Fruit fly (Drosophila melanogaster) whole organism, prepupa: ENCODE data around the gene CG11370.

ENCODE experiments used
- Blimp-1 ChIP-seq: fragments of 200-800 bp; sonication (Bioruptor generic); optimal IDR thresholded peaks from 3 replicates; lab custom pipeline; 2017; ENCODE audit warnings: missing biosample characterization, missing genetic modification characterization, mild to moderate bottlenecking, moderate library complexity, missing genetic modification reagents
- CG10631 ChIP-seq: fragments of 200-800 bp; sonication (Bioruptor generic); optimal IDR thresholded peaks from 2 replicates; lab custom pipeline; 2016; ENCODE audit warnings: missing biosample characterization, missing genetic modification characterization
- CG10669 ChIP-seq: fragments of 200-800 bp; sonication (Bioruptor generic); optimal IDR thresholded peaks from 3 replicates; lab custom pipeline; 2018; ENCODE audit warnings: missing biosample characterization, mild to moderate bottlenecking, missing genetic modification characterization, moderate library complexity
- CG11762 ChIP-seq: fragments of 200-800 bp; sonication (Bioruptor generic); optimal IDR thresholded peaks from 3 replicates; lab custom pipeline; 2016; ENCODE audit warnings: missing biosample characterization, missing genetic modification characterization; ENCODE audit not compliant: insufficient read depth
- CG11902 ChIP-seq: fragments of 200-800 bp; sonication (Bioruptor generic); optimal IDR thresholded peaks from 3 replicates; lab custom pipeline; 2016; ENCODE audit warnings: missing biosample characterization, missing genetic modification characterization
- CG15336 ChIP-seq: fragments of 200-800 bp; sonication (Bioruptor generic); IDR thresholded peaks from 2 replicates; pipeline ENCODE4 v1.3.6; 2022; ENCODE audit warnings: missing biosample characterization, missing genetic modification characterization
- CG1621 ChIP-seq: fragments of 200-800 bp; sonication (Bioruptor generic); optimal IDR thresholded peaks from 3 replicates; lab custom pipeline; 2018; ENCODE audit warnings: missing biosample characterization, mild to moderate bottlenecking, missing genetic modification characterization
- CG31627 ChIP-seq: fragments of 200-800 bp; sonication (Bioruptor generic); optimal IDR thresholded peaks from 3 replicates; lab custom pipeline; 2016; ENCODE audit warnings: missing biosample characterization, missing genetic modification characterization
- CG32006 ChIP-seq: fragments of 200-800 bp; sonication (Bioruptor generic); optimal IDR thresholded peaks from 3 replicates; lab custom pipeline; 2017; ENCODE audit warnings: missing biosample characterization, mild to moderate bottlenecking, missing genetic modification characterization
- CG34406 ChIP-seq: fragments of 200-800 bp; sonication (Bioruptor generic); optimal IDR thresholded peaks from 3 replicates; lab custom pipeline; 2016; ENCODE audit warnings: missing biosample characterization, missing genetic modification characterization
- CG3919 ChIP-seq: fragments of 200-800 bp; sonication (Bioruptor generic); optimal IDR thresholded peaks from 3 replicates; lab custom pipeline; 2016; ENCODE audit warnings: missing biosample characterization, missing genetic modification characterization
- CG6792 ChIP-seq: fragments of 200-800 bp; sonication (Bioruptor generic); optimal IDR thresholded peaks from 3 replicates; lab custom pipeline; 2016; ENCODE audit warnings: missing biosample characterization, missing genetic modification characterization
- CG6808 ChIP-seq: fragments of 200-800 bp; sonication (Bioruptor generic); optimal IDR thresholded peaks from 3 replicates; lab custom pipeline; 2017; ENCODE audit warnings: missing biosample characterization, missing genetic modification characterization, mild to moderate bottlenecking, moderate library complexity, missing genetic modification reagents
- CG6854 ChIP-seq: fragments of 200-800 bp; sonication (Bioruptor generic); optimal IDR thresholded peaks from 2 replicates; lab custom pipeline; 2017; ENCODE audit warnings: missing biosample characterization, mild to moderate bottlenecking, missing genetic modification characterization
- CG7368 ChIP-seq: fragments of 200-800 bp; sonication (Bioruptor generic); optimal IDR thresholded peaks from 3 replicates; lab custom pipeline; 2016; ENCODE audit warnings: missing biosample characterization, missing genetic modification characterization
- CG8119 ChIP-seq: fragments of 200-800 bp; sonication (Bioruptor generic); IDR thresholded peaks from 3 replicates; pipeline ENCODE4 v1.3.6; 2022; ENCODE audit warnings: missing biosample characterization, missing genetic modification characterization
- CG8632 ChIP-seq: fragments of 200-800 bp; sonication (Bioruptor generic); optimal IDR thresholded peaks from 3 replicates; lab custom pipeline; 2016; ENCODE audit warnings: missing biosample characterization, missing genetic modification characterization
- CG9139 ChIP-seq: fragments of 200-800 bp; sonication (Bioruptor generic); optimal IDR thresholded peaks from 3 replicates; lab custom pipeline; 2017; ENCODE audit warnings: missing biosample characterization, mild to moderate bottlenecking, missing genetic modification characterization
- Eip75B ChIP-seq: fragments of 200-800 bp; sonication (Bioruptor generic); optimal IDR thresholded peaks from 3 replicates; lab custom pipeline; 2016; ENCODE audit warnings: missing biosample characterization, missing genetic modification characterization
- Eip78C ChIP-seq: fragments of 200-800 bp; sonication (Bioruptor generic); peaks from one replicate; lab custom pipeline; 2016; ENCODE audit warnings: missing biosample characterization, missing genetic modification characterization
- Eip93F ChIP-seq: fragments of 200-800 bp; sonication (Bioruptor generic); optimal IDR thresholded peaks from 2 replicates; lab custom pipeline; 2016; ENCODE audit warnings: missing biosample characterization, mild to moderate bottlenecking, missing genetic modification characterization
- Gug ChIP-seq: fragments of 200-800 bp; sonication (Bioruptor generic); IDR thresholded peaks from 2 replicates; pipeline ENCODE4 v1.3.6; 2022; ENCODE audit warnings: missing biosample characterization, missing genetic modification characterization
- Hr38 ChIP-seq: sonication (Bioruptor generic); optimal IDR thresholded peaks from 2 replicates; lab custom pipeline; 2016; ENCODE audit warnings: missing biosample characterization, missing genetic modification characterization
- Hr39 ChIP-seq: fragments of 200-800 bp; sonication (Bioruptor generic); optimal IDR thresholded peaks from 2 replicates; lab custom pipeline; 2016; ENCODE audit warnings: missing biosample characterization, missing genetic modification characterization
- Met ChIP-seq: fragments of 200-800 bp; sonication (Bioruptor generic); optimal IDR thresholded peaks from 3 replicates; lab custom pipeline; 2016; ENCODE audit warnings: missing biosample characterization, missing genetic modification characterization
- OdsH ChIP-seq: fragments of 200-800 bp; sonication (Bioruptor generic); optimal IDR thresholded peaks from 3 replicates; lab custom pipeline; 2016; ENCODE audit warnings: missing biosample characterization, missing genetic modification characterization
- Sox102F ChIP-seq: fragments of 200-800 bp; sonication (Bioruptor generic); optimal IDR thresholded peaks from 2 replicates; lab custom pipeline; 2016; ENCODE audit warnings: missing biosample characterization, mild to moderate bottlenecking, missing genetic modification characterization
- Sox14 ChIP-seq: fragments of 200-800 bp; sonication (Bioruptor generic); optimal IDR thresholded peaks from 3 replicates; lab custom pipeline; 2016; ENCODE audit warnings: missing biosample characterization, missing genetic modification characterization
- Sox15 ChIP-seq: fragments of 200-800 bp; sonication (Bioruptor generic); optimal IDR thresholded peaks from 3 replicates; lab custom pipeline; 2016; ENCODE audit warnings: missing biosample characterization, missing genetic modification characterization
- acj6 ChIP-seq: fragments of 200-800 bp; sonication (Bioruptor generic); optimal IDR thresholded peaks from 3 replicates; lab custom pipeline; 2016; ENCODE audit warnings: missing biosample characterization, missing genetic modification characterization
- cyc ChIP-seq: fragments of 200-800 bp; sonication (Bioruptor generic); optimal IDR thresholded peaks from 3 replicates; lab custom pipeline; 2016; ENCODE audit warnings: missing biosample characterization, missing genetic modification characterization
- dac ChIP-seq: fragments of 200-800 bp; sonication (Bioruptor generic); optimal IDR thresholded peaks from 2 replicates; lab custom pipeline; 2017; ENCODE audit warnings: missing biosample characterization, mild to moderate bottlenecking, missing genetic modification characterization
- dsx ChIP-seq: fragments of 200-800 bp; optimal IDR thresholded peaks from 3 replicates; lab custom pipeline; 2019; ENCODE audit warnings: missing biosample characterization, mild to moderate bottlenecking, missing genetic modification characterization, moderate library complexity; ENCODE audit not compliant: poor library complexity, severe bottlenecking
- eg ChIP-seq: fragments of 200-800 bp; sonication (Bioruptor generic); IDR thresholded peaks from 3 replicates; pipeline ENCODE4 v1.3.6; 2022; ENCODE audit warnings: missing biosample characterization, missing genetic modification characterization
- esn ChIP-seq: fragments of 200-800 bp; sonication (Bioruptor generic); optimal IDR thresholded peaks from 2 replicates; lab custom pipeline; 2016; ENCODE audit warnings: missing biosample characterization, mild to moderate bottlenecking, missing genetic modification characterization, moderate library complexity
- fd59A ChIP-seq: fragments of 200-800 bp; sonication (Bioruptor generic); optimal IDR thresholded peaks from 2 replicates; lab custom pipeline; 2017; ENCODE audit warnings: missing biosample characterization, mild to moderate bottlenecking, missing genetic modification characterization, missing genetic modification reagents
- fd85E ChIP-seq: fragments of 200-800 bp; sonication (Bioruptor generic); optimal IDR thresholded peaks from 3 replicates; lab custom pipeline; 2016; ENCODE audit warnings: missing biosample characterization, missing genetic modification characterization
- fkh ChIP-seq: fragments of 200-800 bp; sonication (Bioruptor generic); optimal IDR thresholded peaks from 3 replicates; lab custom pipeline; 2017; ENCODE audit warnings: missing biosample characterization, mild to moderate bottlenecking, missing genetic modification characterization, moderate library complexity
- lz ChIP-seq: fragments of 200-800 bp; sonication (Bioruptor generic); optimal IDR thresholded peaks from 3 replicates; lab custom pipeline; 2016; ENCODE audit warnings: missing biosample characterization, missing genetic modification characterization
- net ChIP-seq: fragments of 200-800 bp; sonication (Bioruptor generic); optimal IDR thresholded peaks from 3 replicates; lab custom pipeline; 2016; ENCODE audit warnings: missing biosample characterization, missing genetic modification characterization
- ss ChIP-seq, 2 experiments: fragments of 200-800 bp; sonication (Bioruptor generic); optimal IDR thresholded peaks; 2 replicates in 1 of 2; 3 replicates in 1 of 2; lab custom pipeline; 2017 to 2018; ENCODE audit warnings: mild to moderate bottlenecking in 2 of 2, missing biosample characterization in 2 of 2, missing genetic modification characterization in 2 of 2, moderate library complexity in 1 of 2
- svp ChIP-seq: fragments of 200-800 bp; sonication (Bioruptor generic); peaks from one replicate; lab custom pipeline; 2016; ENCODE audit warnings: missing biosample characterization, missing genetic modification characterization
- topi ChIP-seq: fragments of 200-800 bp; sonication (Bioruptor generic); optimal IDR thresholded peaks from 3 replicates; lab custom pipeline; 2016; ENCODE audit warnings: missing biosample characterization, missing genetic modification characterization

CG11370 gene

DNA sequence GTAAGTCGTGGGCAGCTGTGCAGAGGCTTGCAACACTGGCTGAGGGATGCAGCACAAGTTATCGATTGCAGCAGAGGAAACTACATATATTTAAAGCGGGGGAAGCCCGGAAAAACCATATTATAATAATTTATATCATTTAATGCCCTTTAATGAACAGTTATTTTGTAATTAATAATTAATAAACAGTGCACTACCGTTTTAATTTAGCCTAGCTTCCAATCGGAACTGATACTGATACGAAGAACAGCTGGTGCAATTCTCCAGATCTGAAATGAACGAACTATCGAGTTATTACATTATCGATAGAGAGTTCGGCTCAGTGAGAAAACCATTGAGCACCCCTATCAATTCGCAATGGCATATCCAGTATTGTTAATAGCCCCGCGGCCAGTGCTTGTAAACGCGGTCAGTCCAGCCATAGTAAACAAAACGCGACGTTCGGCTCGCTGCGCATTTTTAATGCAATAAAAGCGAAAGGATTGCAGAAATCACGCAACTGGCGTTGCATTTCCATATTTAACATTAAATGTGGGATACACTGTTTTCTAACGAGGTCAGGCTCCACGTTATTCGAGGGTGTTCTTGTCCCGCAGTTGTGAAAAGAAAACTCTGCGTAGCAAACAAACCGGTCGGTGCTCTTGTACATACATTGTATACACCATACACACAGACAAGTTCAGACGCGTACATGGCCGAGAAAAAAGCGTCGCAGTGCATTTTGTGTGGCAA, 29.6 kb downstream of the CG11370 start, which contains the start of gene CG7369 (continued):
- TF ChIP-seq CG10669 (peak; percentile 83), Gug (GFP tag; lab: Robert Waterston, UW) (peak; percentile 75), fd59A (GFP tag; lab: Kevin White, UChicago) (peak; percentile 84), CG1621 (tag; lab: Kevin White, UChicago) (peak; percentile 60), CG8119 (GFP tag; lab: Robert Waterston, UW) (peak; percentile 70), CG6808 (GFP tag; lab: Kevin White, UChicago) (peak; percentile 68), dac (GFP tag; lab: Kevin White, UChicago) (peak; percentile 75), Sox14 (GFP tag; lab: Kevin White, UChicago) (peak; percentile 81), Sox102F (GFP tag; lab: Kevin White, UChicago) (peak; percentile 86), CG7368 (GFP tag; lab: Kevin White, UChicago) (peak; percentile 72), acj6 (GFP tag; lab: Kevin White, UChicago) (peak; percentile 86), CG11762 (GFP tag; lab: Kevin White, UChicago) (peak; percentile 82), Eip78C (GFP tag; lab: Kevin White, UChicago) (peak; percentile 93), Met (GFP tag; lab: Kevin White, UChicago) (peak; percentile 87), Sox15 (GFP tag; lab: Kevin White, UChicago) (peak; percentile 83), cyc (peak; percentile 85), fkh (GFP tag; lab: Kevin White, UChicago) (peak; percentile 93), Eip93F (GFP tag; lab: Kevin White, UChicago) (peak; percentile 75), svp (GFP tag; lab: Kevin White, UChicago) (peak; percentile 94), ss (GFP tag; optimal IDR thresholded peaks at IDR 0.05; lab: Kevin White, UChicago) (peak in 1 of 2 experiments; percentile 83), net (GFP tag; lab: Kevin White, UChicago) (peak; percentile 72), lz (GFP tag; lab: Kevin White, UChicago) (peak; percentile 88)

DNA sequence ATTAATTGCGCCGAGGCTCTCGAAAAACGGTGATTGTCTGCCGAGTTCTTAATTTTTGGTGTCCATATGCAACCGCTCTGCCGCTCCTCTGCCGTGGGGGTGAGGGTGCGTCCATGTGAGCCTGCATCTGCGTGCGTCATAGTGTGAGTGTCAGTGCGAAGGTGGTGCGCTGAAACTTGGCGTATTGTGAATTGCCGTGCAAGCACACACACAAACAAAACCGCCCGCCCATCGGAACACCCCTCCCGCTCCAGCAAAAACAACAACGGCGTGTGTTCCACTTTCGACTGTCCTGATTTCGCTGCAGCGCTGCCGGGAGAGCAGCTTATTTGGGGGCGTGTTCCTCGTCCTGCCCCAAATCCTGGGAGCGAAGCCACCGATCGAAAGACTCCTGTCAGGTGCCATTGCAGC, 30.2 kb downstream of the CG11370 start:
- TF ChIP-seq CG3919 (GFP tag; lab: Kevin White, UChicago) (no peak), CG11762 (GFP tag; lab: Kevin White, UChicago) (no peak), CG34406 (GFP tag; lab: Kevin White, UChicago) (no peak), CG1621 (tag; lab: Kevin White, UChicago) (peak; percentile 13), Eip75B (GFP tag; lab: Kevin White, UChicago) (peak; percentile 30), CG15336 (0 out of 2 replicates have a peak, but pooled peaks have one; percentile 7), dsx (GFP tag; lab: Kevin White, UChicago) (peak; percentile 92), eg (GFP tag; lab: Robert Waterston, UW) (0 out of 3 replicates have a peak, but pooled peaks have one; percentile 26)

DNA sequence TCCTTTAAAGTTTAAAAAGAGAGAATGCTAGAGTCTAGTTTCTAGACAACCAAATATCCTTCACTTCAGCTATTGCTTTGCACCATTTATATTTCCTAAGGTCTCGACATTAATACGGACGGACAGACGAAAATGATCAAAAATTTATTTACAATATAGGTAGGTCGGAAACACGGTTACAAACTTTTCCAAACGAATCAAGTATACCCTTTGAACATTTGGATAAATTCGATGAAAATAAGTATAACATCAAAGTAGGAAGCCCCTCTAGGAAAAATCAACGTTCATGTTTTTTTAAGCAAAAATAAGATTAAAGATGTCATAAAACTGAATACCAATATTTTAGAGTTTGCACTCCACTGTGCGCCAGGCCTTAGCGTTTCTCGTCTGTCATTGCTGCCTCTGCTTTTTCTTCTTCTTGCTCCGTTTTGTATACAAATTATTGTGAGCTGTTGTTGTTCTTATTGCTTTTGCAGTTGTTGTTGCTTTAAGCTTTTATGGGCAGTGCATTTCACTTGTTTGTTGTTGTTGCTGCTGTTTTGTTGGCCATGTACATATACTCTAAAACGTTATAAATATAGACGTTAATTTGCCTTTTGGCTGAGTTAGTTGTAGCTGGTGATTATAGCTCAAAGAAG, 31.1 kb downstream of the CG11370 start:
- TF ChIP-seq Hr39 (GFP tag; lab: Kevin White, UChicago) (peak; percentile 41), CG10631 (GFP tag; lab: Kevin White, UChicago) (peak; percentile 51), dac (GFP tag; lab: Kevin White, UChicago) (no peak), Hr38 (GFP tag; lab: Kevin White, UChicago) (no peak), topi (GFP tag; lab: Kevin White, UChicago) (peak; percentile 38), CG11902 (GFP tag; lab: Kevin White, UChicago) (no peak), ss (GFP tag; optimal IDR thresholded peaks at IDR 0.05; lab: Kevin White, UChicago) (no peak), cyc (peak; percentile 29), CG6808 (GFP tag; lab: Kevin White, UChicago) (peak; percentile 24), CG9139 (no peak), Eip93F (GFP tag; lab: Kevin White, UChicago) (no peak), OdsH (GFP tag; lab: Kevin White, UChicago) (peak; percentile 65), acj6 (GFP tag; lab: Kevin White, UChicago) (peak; percentile 16), CG34406 (GFP tag; lab: Kevin White, UChicago) (peak; percentile 4), lz (GFP tag; lab: Kevin White, UChicago) (peak; percentile 25), CG6792 (GFP tag; lab: Kevin White, UChicago) (peak; percentile 25), CG32006 (peak; percentile 72), esn (peak; percentile 47), fkh (GFP tag; lab: Kevin White, UChicago) (no peak), CG31627 (GFP tag; lab: Kevin White, UChicago) (peak; percentile 33), Blimp-1 (no peak), svp (GFP tag; lab: Kevin White, UChicago) (peak; percentile 57), CG6854 (no peak), Eip75B (GFP tag; lab: Kevin White, UChicago) (no peak), dsx (GFP tag; lab: Kevin White, UChicago) (peak; percentile 71), CG8632 (GFP tag; lab: Kevin White, UChicago) (peak; percentile 9), fd85E (GFP tag; lab: Kevin White, UChicago) (no peak)
